Worm (Caenorhabditis elegans) whole organism, midembryonic: ENCODE results near the gene Y45G5AL.1.

Experiments
- cog-1 ChIP-seq: sonication (generic microtip); optimal IDR thresholded peaks from 2 replicates; lab custom pipeline; 2016; ENCODE audit warnings: missing genetic modification characterization, missing compliant biosample characterization
- flt-1 ChIP-seq: fragments of 200-800 bp; sonication (Bioruptor generic); IDR thresholded peaks from 2 replicates; pipeline ENCODE4 v1.3.6; 2022; ENCODE audit warnings: missing genetic modification characterization, missing compliant biosample characterization
- med-1 ChIP-seq: sonication (generic microtip); optimal IDR thresholded peaks from 2 replicates; lab custom pipeline; 2017; ENCODE audit warnings: missing genetic modification characterization, mild to moderate bottlenecking, missing compliant biosample characterization, antibody characterized with exemption, missing genetic modification reagents; ENCODE audit not compliant: insufficient read depth

ce11 chrV:4094740-4095139, 49.6 kb upstream of the Y45G5AL.1 start, which contains the start of gene nhr-181:
- TF ChIP-seq med-1 (GFP tag; lab: Kevin White, UChicago) (no peak), flt-1 (GFP tag; lab: Robert Waterston, UW) (no peak), cog-1 (tag; lab: Kevin White, UChicago) (no peak)
